Worm (Caenorhabditis elegans) whole organism, mixed stage, embryonic: ENCODE data around the gene srz-14.

ENCODE experiments used
- M03D4.4 ChIP-seq: sonication (generic microtip); optimal IDR thresholded peaks from 2 replicates; lab custom pipeline; 2017; ENCODE audit warnings: mild to moderate bottlenecking, missing genetic modification characterization, missing compliant biosample characterization
- bed-3 ChIP-seq: fragments of 200-800 bp; sonication (Bioruptor generic); optimal IDR thresholded peaks from 3 replicates; lab custom pipeline; 2018; ENCODE audit warnings: mild to moderate bottlenecking, missing genetic modification characterization, moderate library complexity, missing compliant biosample characterization
- ceh-39 ChIP-seq: fragments of 150-350 bp; optimal IDR thresholded peaks from 2 replicates; lab custom pipeline; 2014; ENCODE audit warnings: missing biosample characterization, missing genetic modification characterization
- ceh-83 ChIP-seq: fragments of 200-800 bp; sonication (Bioruptor generic); optimal IDR thresholded peaks from 2 replicates; lab custom pipeline; 2018; ENCODE audit warnings: mild to moderate bottlenecking, missing genetic modification characterization, missing compliant biosample characterization
- ces-1 ChIP-seq: fragments of 150-350 bp; optimal IDR thresholded peaks from 2 replicates; lab custom pipeline; 2014; ENCODE audit warnings: missing biosample characterization, missing genetic modification reagents, missing genetic modification characterization
- cnd-1 ChIP-seq: fragments of 200-800 bp; sonication (Bioruptor generic); optimal IDR thresholded peaks from 2 replicates; lab custom pipeline; 2018; ENCODE audit warnings: mild to moderate bottlenecking, missing genetic modification characterization, missing compliant biosample characterization
- drap-1 ChIP-seq: fragments of 200-800 bp; sonication (Bioruptor generic); optimal IDR thresholded peaks from 3 replicates; lab custom pipeline; 2018; ENCODE audit warnings: mild to moderate bottlenecking, missing genetic modification characterization, missing compliant biosample characterization
- flh-1 ChIP-seq: fragments of 200-800 bp; sonication (Bioruptor generic); optimal IDR thresholded peaks from 2 replicates; lab custom pipeline; 2018; ENCODE audit warnings: mild to moderate bottlenecking, missing genetic modification characterization, moderate library complexity, missing compliant biosample characterization
- ham-2 ChIP-seq: fragments of 200-800 bp; sonication (Bioruptor generic); optimal IDR thresholded peaks from 2 replicates; lab custom pipeline; 2018; ENCODE audit warnings: mild to moderate bottlenecking, missing genetic modification characterization, missing compliant biosample characterization
- hlh-1 ChIP-seq: fragments of 150-350 bp; optimal IDR thresholded peaks from 2 replicates; lab custom pipeline; 2014; ENCODE audit warnings: missing biosample characterization, missing genetic modification reagents, missing genetic modification characterization
- lin-13 ChIP-seq: fragments of 150-350 bp; optimal IDR thresholded peaks from 2 replicates; lab custom pipeline; 2014; ENCODE audit warnings: missing biosample characterization, missing genetic modification characterization
- lin-32 ChIP-seq: fragments of 200-800 bp; sonication (Bioruptor generic); optimal IDR thresholded peaks from 2 replicates; lab custom pipeline; 2018; ENCODE audit warnings: mild to moderate bottlenecking, missing genetic modification characterization, missing compliant biosample characterization
- mab-5 ChIP-seq: fragments of 150-350 bp; optimal IDR thresholded peaks from 2 replicates; lab custom pipeline; 2014; ENCODE audit warnings: missing biosample characterization, missing genetic modification characterization
- mep-1 ChIP-seq: fragments of 150-350 bp; optimal IDR thresholded peaks from 2 replicates; lab custom pipeline; 2017; ENCODE audit warnings: missing biosample characterization, missing genetic modification reagents, missing genetic modification characterization, inconsistent platforms
- mls-2 ChIP-seq: sonication (generic microtip); optimal IDR thresholded peaks from 2 replicates; lab custom pipeline; 2016; ENCODE audit warnings: mild to moderate bottlenecking, missing genetic modification characterization, moderate library complexity, missing compliant biosample characterization
- nhr-12 ChIP-seq: fragments of 150-350 bp; optimal IDR thresholded peaks from 2 replicates; lab custom pipeline; 2014; ENCODE audit warnings: missing biosample characterization, missing genetic modification characterization
- nhr-2 ChIP-seq: fragments of 150-350 bp; optimal IDR thresholded peaks from 2 replicates; lab custom pipeline; 2014; ENCODE audit warnings: missing biosample characterization, missing genetic modification characterization
- nhr-237 ChIP-seq: fragments of 150-350 bp; optimal IDR thresholded peaks from 2 replicates; lab custom pipeline; 2014; ENCODE audit warnings: missing biosample characterization, missing genetic modification characterization
- nhr-28 ChIP-seq: fragments of 150-350 bp; optimal IDR thresholded peaks from 2 replicates; lab custom pipeline; 2014; ENCODE audit warnings: missing biosample characterization, missing genetic modification characterization
- nhr-76 ChIP-seq: sonication (generic microtip); optimal IDR thresholded peaks from 2 replicates; lab custom pipeline; 2017; ENCODE audit warnings: missing biosample characterization, missing genetic modification characterization
- pha-4 ChIP-seq: fragments of 150-350 bp; optimal IDR thresholded peaks from 2 replicates; lab custom pipeline; 2018; ENCODE audit warnings: missing biosample characterization, missing genetic modification reagents, missing genetic modification characterization
- sem-2 ChIP-seq: fragments of 200-800 bp; sonication (Bioruptor generic); optimal IDR thresholded peaks from 2 replicates; lab custom pipeline; 2018; ENCODE audit warnings: mild to moderate bottlenecking, missing genetic modification characterization, missing compliant biosample characterization
- snpc-4 ChIP-seq: fragments of 150-350 bp; optimal IDR thresholded peaks from 2 replicates; lab custom pipeline; 2014; ENCODE audit warnings: missing biosample characterization, missing genetic modification characterization
- sptf-1 ChIP-seq: sonication (generic microtip); optimal IDR thresholded peaks from 2 replicates; lab custom pipeline; 2017; ENCODE audit warnings: mild to moderate bottlenecking, missing genetic modification characterization, moderate library complexity, missing compliant biosample characterization
- tbx-8 ChIP-seq: fragments of 200-800 bp; sonication (Bioruptor generic); optimal IDR thresholded peaks from 2 replicates; lab custom pipeline; 2018; ENCODE audit warnings: mild to moderate bottlenecking, missing genetic modification characterization, moderate library complexity, missing compliant biosample characterization
- unc-39 ChIP-seq: fragments of 150-350 bp; optimal IDR thresholded peaks from 2 replicates; lab custom pipeline; 2014; ENCODE audit warnings: missing biosample characterization, missing genetic modification characterization
- unc-62 ChIP-seq: fragments of 150-350 bp; optimal IDR thresholded peaks from 2 replicates; lab custom pipeline; 2014; ENCODE audit warnings: missing biosample characterization, missing genetic modification reagents, missing genetic modification characterization
- zip-8 ChIP-seq: fragments of 150-350 bp; optimal IDR thresholded peaks from 2 replicates; lab custom pipeline; 2014; ENCODE audit warnings: missing biosample characterization, missing genetic modification characterization
- ztf-11 ChIP-seq: fragments of 150-350 bp; optimal IDR thresholded peaks from 2 replicates; lab custom pipeline; 2014; ENCODE audit warnings: missing biosample characterization, missing genetic modification characterization

The srz-14 gene

ce11 chrV:16165936-16166335 is 17.5 kb upstream of the srz-14 start, which contains the start of gene str-108:
Gene str-108 (plus strand): TSS chrV:16166236.
- TF ChIP-seq nhr-28 (no peak), ceh-39 (no peak), ham-2 (GFP tag; lab: Kevin White, UChicago) (no peak), mls-2 (tag; lab: Kevin White, UChicago) (no peak), snpc-4 (no peak)
- TF ChIP-seq, all 35 proteins: peak for 0

ce11 chrV:16169026-16169425 is 14.4 kb upstream of the srz-14 start, which contains the start of gene str-111:
Gene str-111 (minus strand): TSS chrV:16169126.
- TF ChIP-seq drap-1 (no peak), ham-2 (GFP tag; lab: Kevin White, UChicago) (no peak), sptf-1 (no peak), lin-13 (tag; lab: Kevin White, UChicago) (no peak), lin-32 (GFP tag; lab: Kevin White, UChicago) (no peak), ces-1 (GFP tag; lab: Kevin White, UChicago) (no peak), bed-3 (GFP tag; lab: Kevin White, UChicago) (no peak), mep-1 (tag; lab: Kevin White, UChicago) (no peak), nhr-76 (tag; lab: Kevin White, UChicago) (no peak)

ce11 chrV:16171721-16172120 is 11.7 kb upstream of the srz-14 start, which contains the start of gene K05D4.9:
Gene K05D4.9 (minus strand): TSS chrV:16171821.
- no peak for TF ChIP-seq zip-8

ce11 chrV:16174109-16174508 is 9.3 kb upstream of the srz-14 start:
- TF ChIP-seq hlh-1 (tag; lab: Kevin White, UChicago), result no peak
- no peak for TF ChIP-seq nhr-28
- TF ChIP-seq tbx-8 (GFP tag; lab: Kevin White, UChicago), result no peak
- TF ChIP-seq bed-3 (GFP tag; lab: Kevin White, UChicago), result no peak
- no peak for TF ChIP-seq mep-1 (tag; lab: Kevin White, UChicago)
- TF ChIP-seq lin-13 (tag; lab: Kevin White, UChicago), result no peak
- no peak for TF ChIP-seq sptf-1

- TF ChIP-seq cnd-1 (no peak), mab-5 (tag; lab: Kevin White, UChicago) (no peak), M03D4.4 (no peak), unc-39 (tag; lab: Kevin White, UChicago) (no peak), mls-2 (tag; lab: Kevin White, UChicago) (no peak), nhr-2 (no peak)
Observed at ce11 chrV:16175227-16175626, 8.2 kb upstream of the srz-14 start.

- no peak for TF ChIP-seq ceh-83 (GFP tag; lab: Kevin White, UChicago)
- TF ChIP-seq ceh-39, result no peak
- no peak for TF ChIP-seq M03D4.4
- no peak for TF ChIP-seq nhr-28
- TF ChIP-seq lin-13 (tag; lab: Kevin White, UChicago), result no peak
- no peak for TF ChIP-seq lin-32 (GFP tag; lab: Kevin White, UChicago)
- TF ChIP-seq tbx-8 (GFP tag; lab: Kevin White, UChicago), result no peak
- no peak for TF ChIP-seq hlh-1 (tag; lab: Kevin White, UChicago)
- TF ChIP-seq nhr-12 (tag; lab: Kevin White, UChicago), result no peak
- TF ChIP-seq nhr-2, result no peak
- no peak for TF ChIP-seq ham-2 (GFP tag; lab: Kevin White, UChicago)
- TF ChIP-seq sptf-1, result no peak
- TF ChIP-seq nhr-237, result no peak
- no peak for TF ChIP-seq snpc-4
- no peak for TF ChIP-seq zip-8
- TF ChIP-seq sem-2 (GFP tag; lab: Kevin White, UChicago), result no peak
- no peak for TF ChIP-seq pha-4 (tag; lab: Kevin White, UChicago)
- no peak for TF ChIP-seq cnd-1
Observed at ce11 chrV:16175757-16176156, 7.7 kb upstream of the srz-14 start, which contains the start of gene cyp-33D1. Gene cyp-33D1 (minus strand): TSS chrV:16175857.

ce11 chrV:16180350-16180749 is 3.1 kb upstream of the srz-14 start, which contains the start of gene str-106:
Gene str-106 (plus strand): TSS chrV:16180650.
- TF ChIP-seq nhr-28 (no peak), flh-1 (GFP tag; lab: Kevin White, UChicago) (no peak), ztf-11 (no peak), unc-62 (GFP tag; lab: Kevin White, UChicago) (no peak), tbx-8 (GFP tag; lab: Kevin White, UChicago) (no peak), cnd-1 (no peak), nhr-2 (no peak), unc-39 (tag; lab: Kevin White, UChicago) (no peak)
- TF ChIP-seq, all 35 proteins: peak for 0
